Worm (Caenorhabditis elegans) whole organism, L4 larva: ENCODE data around the gene ZK813.1.

Experiments
- T26A8.4 ChIP-seq: fragments of 200-800 bp; sonication (Bioruptor generic); IDR thresholded peaks from 2 replicates; pipeline ENCODE4 v1.3.6; 2022; ENCODE audit warnings: missing genetic modification characterization, missing compliant biosample characterization
- Y105C5A.15 ChIP-seq: fragments of 200-800 bp; sonication (Bioruptor generic); IDR thresholded peaks from 2 replicates; pipeline ENCODE4 v1.3.6; 2022; ENCODE audit warnings: missing genetic modification characterization, missing compliant biosample characterization
- Y48G9A.11 ChIP-seq: fragments of 200-800 bp; sonication (Bioruptor generic); IDR thresholded peaks from 2 replicates; pipeline ENCODE4 v1.3.6; 2022; ENCODE audit warnings: missing genetic modification reagents, missing genetic modification characterization, missing compliant biosample characterization
- Y5F2A.4 ChIP-seq: fragments of 200-800 bp; sonication (Bioruptor generic); optimal IDR thresholded peaks from 2 replicates; lab custom pipeline; 2018; ENCODE audit warnings: mild to moderate bottlenecking, missing genetic modification characterization, missing compliant biosample characterization
- aly-2 ChIP-seq: sonication (generic microtip); optimal IDR thresholded peaks from 2 replicates; lab custom pipeline; 2018; ENCODE audit warnings: missing biosample characterization, missing genetic modification characterization
- ama-1 ChIP-seq: fragments of 150-350 bp; optimal IDR thresholded peaks from 2 replicates; lab custom pipeline; 2014; ENCODE audit warnings: inconsistent platforms, mixed read lengths
- ceh-20 ChIP-seq: fragments of 200-800 bp; sonication (Bioruptor generic); IDR thresholded peaks from 2 replicates; pipeline ENCODE4 v1.3.6; 2022; ENCODE audit warnings: missing genetic modification reagents, missing genetic modification characterization, missing compliant biosample characterization
- ceh-28 ChIP-seq: fragments of 150-350 bp; optimal IDR thresholded peaks from 2 replicates; lab custom pipeline; 2014; ENCODE audit warnings: missing biosample characterization, missing genetic modification reagents, missing genetic modification characterization
- ceh-32 ChIP-seq: sonication (generic microtip); optimal IDR thresholded peaks from 2 replicates; lab custom pipeline; 2016; ENCODE audit warnings: mild to moderate bottlenecking, missing genetic modification characterization, missing compliant biosample characterization; ENCODE audit not compliant: poor library complexity
- ceh-44 ChIP-seq: fragments of 200-800 bp; sonication (Bioruptor generic); IDR thresholded peaks from 2 replicates; pipeline ENCODE4 v1.3.6; 2022; ENCODE audit warnings: missing genetic modification reagents, missing genetic modification characterization, missing compliant biosample characterization
- ceh-62 ChIP-seq: sonication (generic microtip); optimal IDR thresholded peaks from 2 replicates; lab custom pipeline; 2017; ENCODE audit warnings: missing biosample characterization, missing genetic modification characterization
- daf-12 ChIP-seq: fragments of 150-350 bp; optimal IDR thresholded peaks from 2 replicates; lab custom pipeline; 2014; ENCODE audit warnings: missing biosample characterization, missing genetic modification reagents, missing genetic modification characterization
- daf-16 ChIP-seq, 3 experiments: sonication (generic microtip); optimal IDR thresholded peaks; 2 replicates each; lab custom pipeline; 2016 to 2017; ENCODE audit warnings: missing genetic modification characterization in 3 of 3, missing genetic modification reagents in 3 of 3, mild to moderate bottlenecking in 2 of 3, missing compliant biosample characterization in 2 of 3, missing biosample characterization in 1 of 3, moderate library complexity in 1 of 3
- dmd-8 ChIP-seq: fragments of 200-800 bp; sonication (Bioruptor generic); IDR thresholded peaks from 2 replicates; pipeline ENCODE4 v1.3.6; 2022; ENCODE audit warnings: missing genetic modification characterization, missing compliant biosample characterization
- dve-1 ChIP-seq: sonication (generic microtip); optimal IDR thresholded peaks from 2 replicates; lab custom pipeline; 2017; ENCODE audit warnings: antibody characterized with exemption, mild to moderate bottlenecking, missing genetic modification characterization, missing compliant biosample characterization; ENCODE audit not compliant: insufficient read depth
- hmg-1.1 ChIP-seq: fragments of 200-800 bp; sonication (Bioruptor generic); IDR thresholded peaks from 2 replicates; pipeline ENCODE4 v1.3.6; 2022; ENCODE audit warnings: missing genetic modification reagents, missing genetic modification characterization, missing compliant biosample characterization
- lin-13 ChIP-seq: fragments of 150-350 bp; optimal IDR thresholded peaks from 2 replicates; lab custom pipeline; 2014; ENCODE audit warnings: missing biosample characterization, missing genetic modification reagents, missing genetic modification characterization
- lin-29 ChIP-seq: fragments of 200-800 bp; sonication (Bioruptor generic); IDR thresholded peaks from 2 replicates; pipeline ENCODE4 v1.3.6; 2022; ENCODE audit warnings: missing genetic modification reagents, missing genetic modification characterization, missing compliant biosample characterization
- lin-38 ChIP-seq: fragments of 200-800 bp; sonication (Bioruptor generic); IDR thresholded peaks from 2 replicates; pipeline ENCODE4 v1.3.6; 2022; ENCODE audit warnings: missing genetic modification reagents, missing genetic modification characterization, missing compliant biosample characterization
- mes-2 ChIP-seq: sonication (generic microtip); optimal IDR thresholded peaks from 2 replicates; lab custom pipeline; 2016; ENCODE audit warnings: missing genotype, mild to moderate bottlenecking, missing genetic modification characterization, missing compliant biosample characterization; ENCODE audit not compliant: poor library complexity, severe bottlenecking
- nhr-10 ChIP-seq: fragments of 150-350 bp; optimal IDR thresholded peaks from 2 replicates; lab custom pipeline; 2014; ENCODE audit warnings: missing biosample characterization, missing genetic modification characterization
- nhr-102 ChIP-seq: sonication (generic microtip); optimal IDR thresholded peaks from 2 replicates; lab custom pipeline; 2016; ENCODE audit warnings: mild to moderate bottlenecking, missing genetic modification characterization, moderate library complexity, missing compliant biosample characterization
- nhr-111 ChIP-seq: fragments of 200-800 bp; sonication (Bioruptor generic); optimal IDR thresholded peaks from 2 replicates; lab custom pipeline; 2018; ENCODE audit warnings: mild to moderate bottlenecking, missing genetic modification characterization, missing compliant biosample characterization
- nhr-41 ChIP-seq: fragments of 200-800 bp; sonication (Bioruptor generic); IDR thresholded peaks from 2 replicates; pipeline ENCODE4 v1.3.6; 2022; ENCODE audit warnings: missing genetic modification reagents, missing genetic modification characterization, missing compliant biosample characterization
- nhr-76 ChIP-seq: fragments of 150-350 bp; optimal IDR thresholded peaks from 2 replicates; lab custom pipeline; 2014; ENCODE audit warnings: missing biosample characterization, missing genetic modification characterization
- pha-4 ChIP-seq, 2 experiments: fragments of 150-350 bp in 1 of 2; fragments of 200-800 bp in 1 of 2; sonication (Bioruptor generic) in 1 of 2; IDR thresholded peaks in 1 of 2; optimal IDR thresholded peaks in 1 of 2; 2 replicates each; pipeline versions ENCODE4 v1.3.6 to Lab custom; 2014 to 2022; ENCODE audit warnings: missing genetic modification characterization in 2 of 2, missing genetic modification reagents in 2 of 2, missing biosample characterization in 1 of 2, missing compliant biosample characterization in 1 of 2
- pqm-1 ChIP-seq: sonication (generic microtip); optimal IDR thresholded peaks from 2 replicates; lab custom pipeline; 2017; ENCODE audit warnings: missing biosample characterization, missing genetic modification characterization
- rbr-2 ChIP-seq: sonication (generic microtip); optimal IDR thresholded peaks from 2 replicates; lab custom pipeline; 2016; ENCODE audit warnings: missing genotype, missing genetic modification characterization, missing compliant biosample characterization
- sdz-12 ChIP-seq: fragments of 200-800 bp; sonication (Bioruptor generic); optimal IDR thresholded peaks from 2 replicates; lab custom pipeline; 2018; ENCODE audit warnings: mild to moderate bottlenecking, missing genetic modification characterization, missing compliant biosample characterization
- set-16 ChIP-seq: fragments of 200-800 bp; sonication (Bioruptor generic); IDR thresholded peaks from 2 replicates; pipeline ENCODE4 v1.3.6; 2022; ENCODE audit warnings: missing genetic modification reagents, missing genetic modification characterization, missing compliant biosample characterization
- skn-1 ChIP-seq: fragments of 150-350 bp; optimal IDR thresholded peaks from 2 replicates; lab custom pipeline; 2014; ENCODE audit warnings: missing biosample characterization, missing genetic modification characterization
- snpc-1.2 ChIP-seq: fragments of 200-800 bp; sonication (Bioruptor generic); IDR thresholded peaks from 2 replicates; pipeline ENCODE4 v1.3.6; 2022; ENCODE audit warnings: missing genetic modification reagents, missing genetic modification characterization, missing compliant biosample characterization
- spr-3 ChIP-seq: fragments of 200-800 bp; sonication (Bioruptor generic); optimal IDR thresholded peaks from 2 replicates; lab custom pipeline; 2018; ENCODE audit warnings: mild to moderate bottlenecking, missing genetic modification characterization, missing compliant biosample characterization
- unc-62 ChIP-seq, 3 experiments: fragments of 150-350 bp in 1 of 3; sonication (generic microtip); optimal IDR thresholded peaks in 2 of 3; peaks in 1 of 3; 1 replicate in 1 of 3; 2 replicates in 2 of 3; lab custom pipeline; 2014 to 2017; ENCODE audit warnings: missing biosample characterization in 3 of 3, missing genetic modification characterization in 3 of 3, missing genetic modification reagents in 3 of 3, missing genotype in 1 of 3
- vab-7 ChIP-seq: fragments of 200-800 bp; sonication (Bioruptor generic); IDR thresholded peaks from 2 replicates; pipeline ENCODE4 v1.3.6; 2022; ENCODE audit warnings: missing genetic modification reagents, missing genetic modification characterization, missing compliant biosample characterization
- zag-1 ChIP-seq: fragments of 150-350 bp; optimal IDR thresholded peaks from 2 replicates; lab custom pipeline; 2014; ENCODE audit warnings: missing biosample characterization, missing genetic modification characterization
- zfp-2 ChIP-seq: sonication (generic microtip); optimal IDR thresholded peaks from 2 replicates; lab custom pipeline; 2016; ENCODE audit warnings: mild to moderate bottlenecking, missing genetic modification characterization, missing compliant biosample characterization
- zfp-3 ChIP-seq: fragments of 200-800 bp; sonication (Bioruptor generic); conservative IDR thresholded peaks from 2 replicates; pipeline ENCODE4 v1.3.6; 2022; ENCODE audit warnings: missing genetic modification reagents, missing genetic modification characterization, missing compliant biosample characterization
- zip-2 ChIP-seq: fragments of 150-350 bp; optimal IDR thresholded peaks from 2 replicates; lab custom pipeline; 2014; ENCODE audit warnings: missing biosample characterization, missing genetic modification characterization

The ZK813.1 gene

DNA sequence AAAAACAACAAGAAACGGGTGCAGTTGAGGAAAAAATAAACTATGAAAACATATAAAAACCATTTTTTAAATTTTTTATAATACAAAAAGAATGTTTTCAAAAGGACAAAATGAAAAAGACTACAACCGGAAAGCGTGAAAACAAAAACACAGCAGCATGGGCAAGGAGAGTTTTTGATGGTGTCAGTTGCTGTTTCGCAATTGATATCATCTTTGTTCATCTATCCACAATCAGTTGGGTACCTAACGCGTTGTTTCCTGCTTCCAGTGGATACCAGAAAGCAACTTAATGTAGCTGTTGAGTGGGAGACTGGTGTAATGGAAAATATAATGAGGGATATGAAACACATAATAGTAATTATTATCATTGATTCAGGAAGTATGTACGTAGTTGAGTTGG lies 6.3 kb upstream of the ZK813.1 start:
- TF ChIP-seq daf-16 (GFP tag; optimal IDR thresholded peaks at IDR 0.05; lab: Kevin White, UChicago) (peak in 1 of 2 experiments; percentile 53), daf-16 (tag; optimal IDR thresholded peaks at IDR 0.05; lab: Kevin White, UChicago) (no peak), aly-2 (no peak)

DNA sequence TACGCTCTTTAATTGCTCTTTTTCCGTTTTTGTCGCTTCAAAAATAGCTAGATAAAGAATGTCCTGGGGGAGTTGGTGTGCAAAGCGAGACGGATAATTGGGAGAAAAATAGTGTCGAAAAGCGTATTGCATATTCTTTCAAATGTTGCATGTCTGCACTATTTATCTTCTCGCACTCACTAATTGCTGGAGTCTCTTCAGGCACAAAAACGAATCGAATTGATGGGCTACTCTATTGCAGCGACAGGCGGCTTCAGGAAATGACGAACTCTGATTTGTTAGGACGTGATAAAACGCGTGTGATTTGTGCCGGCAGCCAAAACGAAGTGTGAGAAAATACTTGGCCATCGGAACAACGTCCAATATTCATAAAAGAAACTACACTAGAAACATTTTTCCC lies 5.8 kb upstream of the ZK813.1 start:
- TF ChIP-seq unc-62 (GFP tag; optimal IDR thresholded peaks at IDR 0.05 in 1 of 2; lab: Kevin White, UChicago) (peak in 1 of 2 experiments; percentile 39), unc-62 (tag; optimal IDR thresholded peaks at IDR 0.05; lab: Kevin White, UChicago) (no peak), skn-1 (tag; lab: Kevin White, UChicago) (no peak), aly-2 (no peak), pqm-1 (tag; lab: Kevin White, UChicago) (no peak), ceh-28 (tag; lab: Kevin White, UChicago) (no peak), nhr-41 (GFP tag; lab: Robert Waterston, UW) (no peak)

DNA sequence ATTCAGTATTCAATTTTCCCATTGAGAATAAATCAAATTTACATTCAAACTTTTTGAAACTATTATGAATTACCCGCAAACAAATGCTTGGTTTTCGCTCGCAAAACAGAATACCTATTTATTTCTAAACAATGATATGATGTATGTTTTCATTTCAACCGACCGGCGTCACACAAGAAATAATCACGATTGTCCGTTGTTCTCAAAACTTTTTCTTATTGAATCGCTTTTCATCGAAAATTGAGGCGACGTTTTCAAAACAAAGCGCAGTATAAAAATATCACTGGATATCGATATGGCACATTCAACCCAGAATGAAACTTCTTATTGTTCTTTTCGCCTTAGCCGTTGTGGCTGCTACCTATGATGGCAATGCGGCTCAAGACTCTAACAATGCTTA lies 4.6 kb upstream of the ZK813.1 start, which contains the start of gene ZK813.3:
TSS of gene ZK813.3 (plus strand) at position 301 of the 400 bp plus-strand sequence.
- TF ChIP-seq nhr-111, result no peak
- peak in 1 of 2 experiments; percentile 9 for TF ChIP-seq unc-62 (GFP tag; optimal IDR thresholded peaks at IDR 0.05 in 1 of 2; lab: Kevin White, UChicago)
- no peak for TF ChIP-seq unc-62 (tag; optimal IDR thresholded peaks at IDR 0.05; lab: Kevin White, UChicago)
- TF ChIP-seq vab-7, result no peak
- TF ChIP-seq, all 104 proteins: peak for 1

DNA sequence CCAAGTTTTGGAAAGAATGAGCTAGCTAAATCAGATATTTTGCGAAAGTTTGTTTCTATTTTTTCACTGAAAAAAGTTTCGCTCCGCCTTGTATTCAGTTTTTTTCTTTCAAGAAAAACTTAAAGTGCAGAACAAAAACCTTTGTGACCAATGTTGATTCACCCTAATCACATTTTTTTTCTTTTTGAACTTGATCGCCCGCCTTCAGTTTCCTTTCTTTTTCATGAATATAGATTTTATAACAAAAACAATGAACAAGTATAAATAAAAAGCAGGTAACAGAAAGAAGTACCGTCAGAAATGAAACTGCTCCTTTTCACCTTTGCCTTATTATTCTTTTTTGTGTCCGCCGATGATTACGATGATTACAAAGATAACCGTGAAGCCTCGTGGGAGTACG lies 2.6 kb upstream of the ZK813.1 start, which contains the start of gene ZK813.2:
TSS of gene ZK813.2 (plus strand) at position 301 of the 400 bp plus-strand sequence.
- TF ChIP-seq nhr-76 (no peak), daf-12 (tag; lab: Kevin White, UChicago) (no peak), ceh-28 (tag; lab: Kevin White, UChicago) (no peak), lin-29 (GFP tag; lab: Robert Waterston, UW) (no peak), zfp-3 (GFP tag; lab: Robert Waterston, UW) (no peak), T26A8.4 (GFP tag; lab: Robert Waterston, UW) (no peak), set-16 (no peak), lin-13 (GFP tag; lab: Kevin White, UChicago) (no peak), hmg-1.1 (no peak), mes-2 (tag; lab: Kevin White, UChicago) (no peak), ceh-32 (tag; lab: Kevin White, UChicago) (no peak), nhr-10 (no peak), zip-2 (tag; lab: Kevin White, UChicago) (no peak), ama-1 (lab: Kevin White, UChicago) (no peak), snpc-1.2 (GFP tag; lab: Robert Waterston, UW) (no peak), zag-1 (tag; lab: Kevin White, UChicago) (no peak), rbr-2 (no peak), Y105C5A.15 (GFP tag; lab: Robert Waterston, UW) (no peak), ceh-44 (GFP tag; lab: Robert Waterston, UW) (no peak)

DNA sequence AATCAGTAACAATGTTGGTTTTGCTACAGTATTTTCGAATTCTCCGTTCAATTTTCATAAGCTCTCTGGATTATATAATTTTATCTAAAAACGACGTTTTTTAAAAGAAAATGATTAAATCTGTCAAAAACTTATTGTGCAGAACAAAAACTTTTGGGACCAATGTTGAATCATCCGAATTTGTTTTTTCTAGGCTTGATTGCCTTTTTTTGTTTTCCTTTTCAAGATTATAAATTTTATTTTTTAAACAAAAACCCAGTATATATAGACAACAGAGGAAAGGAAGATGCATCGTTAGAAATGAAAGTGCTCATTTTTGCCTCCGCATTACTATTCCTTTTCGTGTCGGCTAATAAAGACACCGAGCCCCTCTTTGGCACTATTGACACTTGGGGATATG lies 1.6 kb upstream of the ZK813.1 start, which contains the start of gene ZK813.7:
TSS of gene ZK813.7 (plus strand) at position 301 of the 400 bp plus-strand sequence.
- TF ChIP-seq spr-3, result no peak
- no peak for TF ChIP-seq Y105C5A.15 (GFP tag; lab: Robert Waterston, UW)
- TF ChIP-seq Y48G9A.11 (GFP tag; lab: Robert Waterston, UW), result no peak
- no peak for TF ChIP-seq Y5F2A.4 (GFP tag; lab: Kevin White, UChicago)
- no peak for TF ChIP-seq sdz-12
- TF ChIP-seq dmd-8, result no peak
- TF ChIP-seq lin-38 (GFP tag; lab: Robert Waterston, UW), result no peak
- TF ChIP-seq pha-4 (GFP tag; IDR thresholded peaks at IDR 0.05; lab: Robert Waterston, UW), result no peak
- TF ChIP-seq pha-4 (tag; optimal IDR thresholded peaks at IDR 0.05; lab: Kevin White, UChicago), result no peak
- TF ChIP-seq ceh-62 (tag; lab: Kevin White, UChicago), result no peak
- no peak for TF ChIP-seq ceh-32 (tag; lab: Kevin White, UChicago)
- no peak for TF ChIP-seq aly-2
- TF ChIP-seq dve-1 (tag; lab: Kevin White, UChicago), result no peak
- no peak for TF ChIP-seq ceh-20 (GFP tag; lab: Robert Waterston, UW)
- no peak for TF ChIP-seq nhr-102 (tag; lab: Kevin White, UChicago)
- no peak for TF ChIP-seq zfp-2 (tag; lab: Kevin White, UChicago)
